Fruit fly (Drosophila melanogaster) whole organism, embryonic: ENCODE results near the gene PpD6.
A peak's percentile ranks its signal among the peaks of the same experiment; 100 is the strongest.

ENCODE experiments used
- Ada2b ChIP-seq: fragments of 200-800 bp; sonication (Bioruptor generic); IDR thresholded peaks from 2 replicates; pipeline ENCODE4 v1.3.6; 2022; ENCODE audit warnings: missing biosample characterization, missing genetic modification characterization
- Adf1 ChIP-seq: fragments of 200-800 bp; sonication (Bioruptor generic); IDR thresholded peaks from 2 replicates; pipeline ENCODE4 v1.3.6; 2022; ENCODE audit warnings: missing biosample characterization, missing genetic modification characterization
- Antp ChIP-seq: fragments of 200-800 bp; sonication (Bioruptor generic); optimal IDR thresholded peaks from 3 replicates; lab custom pipeline; 2016; ENCODE audit warnings: missing biosample characterization, missing genetic modification characterization
- B-H1 ChIP-seq: fragments of 200-800 bp; sonication (Bioruptor generic); IDR thresholded peaks from 3 replicates; pipeline ENCODE4 v1.3.6; 2022; ENCODE audit warnings: missing biosample characterization, missing genetic modification characterization
- CG10147 ChIP-seq: fragments of 200-800 bp; sonication (Bioruptor generic); optimal IDR thresholded peaks from 2 replicates; lab custom pipeline; 2019; ENCODE audit warnings: missing biosample characterization, mild to moderate bottlenecking, missing genetic modification characterization, moderate library complexity
- CG10274 ChIP-seq: fragments of 200-800 bp; sonication (Bioruptor generic); optimal IDR thresholded peaks from 3 replicates; lab custom pipeline; 2017; ENCODE audit warnings: missing biosample characterization, mild to moderate bottlenecking, missing genetic modification characterization
- CG10565 ChIP-seq: fragments of 200-800 bp; sonication (Bioruptor generic); optimal IDR thresholded peaks from 3 replicates; lab custom pipeline; 2016; ENCODE audit warnings: missing biosample characterization, mild to moderate bottlenecking, missing genetic modification characterization
- CG11398 ChIP-seq: fragments of 200-800 bp; sonication (Bioruptor generic); optimal IDR thresholded peaks from 2 replicates; lab custom pipeline; 2016; ENCODE audit warnings: missing biosample characterization, missing genetic modification characterization
- CG11456 ChIP-seq: fragments of 200-800 bp; sonication (Bioruptor generic); IDR thresholded peaks from 3 replicates; pipeline ENCODE4 v1.3.6; 2022; ENCODE audit warnings: missing biosample characterization, missing genetic modification characterization
- CG11504 ChIP-seq: fragments of 200-800 bp; sonication (Bioruptor generic); optimal IDR thresholded peaks from 3 replicates; lab custom pipeline; 2019; ENCODE audit warnings: missing biosample characterization, mild to moderate bottlenecking, missing genetic modification characterization, moderate library complexity
- CG12071 ChIP-seq: fragments of 200-800 bp; sonication (Bioruptor generic); optimal IDR thresholded peaks from 3 replicates; lab custom pipeline; 2018; ENCODE audit warnings: missing biosample characterization, mild to moderate bottlenecking, missing genetic modification characterization
- CG13775 ChIP-seq: fragments of 200-800 bp; sonication (Bioruptor generic); optimal IDR thresholded peaks from 3 replicates; lab custom pipeline; 2017; ENCODE audit warnings: missing biosample characterization, mild to moderate bottlenecking, missing genetic modification characterization
- CG15479 ChIP-seq: fragments of 200-800 bp; sonication (Bioruptor generic); optimal IDR thresholded peaks from 3 replicates; lab custom pipeline; 2019; ENCODE audit warnings: missing biosample characterization, mild to moderate bottlenecking, missing genetic modification characterization, moderate library complexity
- CG15514 ChIP-seq: fragments of 200-800 bp; sonication (Bioruptor generic); optimal IDR thresholded peaks from 3 replicates; lab custom pipeline; 2017; ENCODE audit warnings: missing biosample characterization, missing genetic modification characterization, mild to moderate bottlenecking, moderate library complexity, missing genetic modification reagents
- CG1603 ChIP-seq: fragments of 200-800 bp; sonication (Bioruptor generic); optimal IDR thresholded peaks from 2 replicates; lab custom pipeline; 2019; ENCODE audit warnings: missing biosample characterization, mild to moderate bottlenecking, missing genetic modification characterization, moderate library complexity
- CG17186 ChIP-seq: fragments of 200-800 bp; sonication (Bioruptor generic); optimal IDR thresholded peaks from 3 replicates; lab custom pipeline; 2017; ENCODE audit warnings: missing biosample characterization, missing genetic modification reagents, missing genetic modification characterization
- CG2712 ChIP-seq: fragments of 200-800 bp; optimal IDR thresholded peaks from 3 replicates; lab custom pipeline; 2019; ENCODE audit warnings: missing biosample characterization, mild to moderate bottlenecking, missing genetic modification characterization, moderate library complexity
- CG30431 ChIP-seq: fragments of 200-800 bp; sonication (Bioruptor generic); optimal IDR thresholded peaks from 2 replicates; lab custom pipeline; 2017; ENCODE audit warnings: missing biosample characterization, missing genetic modification characterization
- CG31365 ChIP-seq: fragments of 200-800 bp; sonication (Bioruptor generic); optimal IDR thresholded peaks from 2 replicates; lab custom pipeline; 2018; ENCODE audit warnings: missing biosample characterization, mild to moderate bottlenecking, missing genetic modification characterization
- CG3281 ChIP-seq: fragments of 200-800 bp; sonication (Bioruptor generic); optimal IDR thresholded peaks from 3 replicates; lab custom pipeline; 2017; ENCODE audit warnings: missing biosample characterization, mild to moderate bottlenecking, missing genetic modification characterization
- CG6683 ChIP-seq: fragments of 200-800 bp; sonication (Bioruptor generic); optimal IDR thresholded peaks from 2 replicates; lab custom pipeline; 2017; ENCODE audit warnings: missing biosample characterization, mild to moderate bottlenecking, missing genetic modification characterization, missing genetic modification reagents
- D ChIP-seq, 2 experiments: fragments of 200-800 bp in 1 of 2; fragments of >200 bp in 1 of 2; sonication (Bioruptor generic) in 1 of 2; optimal IDR thresholded peaks; 2 replicates in 1 of 2; 3 replicates in 1 of 2; lab custom pipeline; 2017; ENCODE audit warnings: mild to moderate bottlenecking in 1 of 2, missing biosample characterization in 1 of 2, missing genetic modification characterization in 1 of 2, missing genetic modification reagents in 1 of 2
- Dek ChIP-seq: fragments of 200-800 bp; sonication (Bioruptor generic); optimal IDR thresholded peaks from 3 replicates; lab custom pipeline; 2019; ENCODE audit warnings: missing biosample characterization, mild to moderate bottlenecking, missing genetic modification characterization, moderate library complexity
- Doc3 ChIP-seq: fragments of 200-800 bp; sonication (Bioruptor generic); IDR thresholded peaks from 3 replicates; pipeline ENCODE4 v1.3.6; 2022; ENCODE audit warnings: missing biosample characterization, missing genetic modification characterization; ENCODE audit not compliant: partially characterized antibody
- E2f1 ChIP-seq: fragments of 200-800 bp; sonication (Bioruptor generic); IDR thresholded peaks from 2 replicates; pipeline ENCODE4 v1.3.6; 2022; ENCODE audit warnings: missing biosample characterization, missing genetic modification characterization
- Fer3 ChIP-seq: fragments of 200-800 bp; sonication (Bioruptor generic); optimal IDR thresholded peaks from 2 replicates; lab custom pipeline; 2018; ENCODE audit warnings: missing biosample characterization, mild to moderate bottlenecking, missing genetic modification characterization, moderate library complexity
- Kr ChIP-seq: fragments of 200-800 bp; sonication (Bioruptor generic); optimal IDR thresholded peaks from 2 replicates; lab custom pipeline; 2017; ENCODE audit warnings: missing biosample characterization, mild to moderate bottlenecking, missing genetic modification characterization
- Max ChIP-seq: fragments of 200-800 bp; sonication (Bioruptor generic); optimal IDR thresholded peaks from 2 replicates; lab custom pipeline; 2016; ENCODE audit warnings: missing biosample characterization, mild to moderate bottlenecking, missing genetic modification characterization
- Nf-YC ChIP-seq: fragments of 200-800 bp; optimal IDR thresholded peaks from 3 replicates; lab custom pipeline; 2019; ENCODE audit warnings: missing biosample characterization, mild to moderate bottlenecking, missing genetic modification characterization, moderate library complexity
- Side ChIP-seq: fragments of 200-800 bp; sonication (Bioruptor generic); optimal IDR thresholded peaks from 2 replicates; lab custom pipeline; 2016; ENCODE audit warnings: missing biosample characterization, missing genetic modification characterization
- Sry-β ChIP-seq: fragments of 200-800 bp; sonication (Bioruptor generic); optimal IDR thresholded peaks from 2 replicates; lab custom pipeline; 2018; ENCODE audit warnings: missing biosample characterization, mild to moderate bottlenecking, missing genetic modification characterization, moderate library complexity
- Ssrp ChIP-seq: fragments of 200-800 bp; sonication (Bioruptor generic); optimal IDR thresholded peaks from 2 replicates; lab custom pipeline; 2018; ENCODE audit warnings: missing biosample characterization, mild to moderate bottlenecking, missing genetic modification characterization, moderate library complexity
- Taf1 ChIP-seq: fragments of 200-800 bp; sonication (Bioruptor generic); IDR thresholded peaks from 2 replicates; pipeline ENCODE4 v1.3.6; 2022; ENCODE audit warnings: missing biosample characterization, missing genetic modification characterization
- Xbp1 ChIP-seq: fragments of 200-800 bp; sonication (Bioruptor generic); optimal IDR thresholded peaks from 3 replicates; lab custom pipeline; 2016; ENCODE audit warnings: missing biosample characterization, mild to moderate bottlenecking, missing genetic modification characterization
- YL-1 ChIP-seq: fragments of 200-800 bp; sonication (Bioruptor generic); optimal IDR thresholded peaks from 3 replicates; lab custom pipeline; 2017; ENCODE audit warnings: missing biosample characterization, mild to moderate bottlenecking, missing genetic modification characterization
- ara ChIP-seq: fragments of 200-800 bp; sonication (Bioruptor generic); IDR thresholded peaks from 2 replicates; pipeline ENCODE4 v1.3.6; 2022; ENCODE audit warnings: missing biosample characterization, missing genetic modification characterization
- btn ChIP-seq: fragments of 200-800 bp; sonication (Bioruptor generic); optimal IDR thresholded peaks from 2 replicates; lab custom pipeline; 2016; ENCODE audit warnings: missing biosample characterization, missing genetic modification characterization
- chinmo ChIP-seq: fragments of 200-800 bp; sonication (Bioruptor generic); IDR thresholded peaks from 4 replicates; pipeline ENCODE4 v1.3.6; 2022; ENCODE audit warnings: missing biosample characterization, missing genetic modification characterization; ENCODE audit not compliant: partially characterized antibody
- dmrt99B ChIP-seq: fragments of 200-800 bp; sonication (Bioruptor generic); optimal IDR thresholded peaks from 2 replicates; lab custom pipeline; 2018; ENCODE audit warnings: missing biosample characterization, mild to moderate bottlenecking, missing genetic modification characterization, moderate library complexity
- dpn ChIP-seq, 2 experiments: fragments of 200-800 bp; sonication (Bioruptor generic); optimal IDR thresholded peaks; 3 replicates each; lab custom pipeline; 2016; ENCODE audit warnings: missing biosample characterization in 2 of 2, missing genetic modification characterization in 2 of 2
- dysf ChIP-seq: fragments of 200-800 bp; sonication (Bioruptor generic); IDR thresholded peaks from 3 replicates; pipeline ENCODE4 v1.3.6; 2022; ENCODE audit warnings: missing biosample characterization, missing genetic modification characterization
- gfzf ChIP-seq: fragments of 200-800 bp; sonication (Bioruptor generic); optimal IDR thresholded peaks from 2 replicates; lab custom pipeline; 2016; ENCODE audit warnings: missing biosample characterization, mild to moderate bottlenecking, missing genetic modification characterization, moderate library complexity
- grau ChIP-seq: fragments of 200-800 bp; optimal IDR thresholded peaks from 3 replicates; lab custom pipeline; 2019; ENCODE audit warnings: missing biosample characterization, mild to moderate bottlenecking, missing genetic modification characterization, moderate library complexity
- jing ChIP-seq: fragments of 200-800 bp; sonication (Bioruptor generic); optimal IDR thresholded peaks from 2 replicates; lab custom pipeline; 2018; ENCODE audit warnings: missing biosample characterization, mild to moderate bottlenecking, missing genetic modification characterization
- ken ChIP-seq: fragments of 200-800 bp; sonication (Bioruptor generic); IDR thresholded peaks from 3 replicates; pipeline ENCODE4 v1.3.6; 2022; ENCODE audit warnings: missing biosample characterization, missing genetic modification characterization
- lab ChIP-seq: fragments of 200-800 bp; sonication (Bioruptor generic); optimal IDR thresholded peaks from 3 replicates; lab custom pipeline; 2017; ENCODE audit warnings: missing biosample characterization, missing genetic modification characterization, mild to moderate bottlenecking, moderate library complexity, missing genetic modification reagents
- nom ChIP-seq: fragments of 200-800 bp; sonication (Bioruptor generic); optimal IDR thresholded peaks from 2 replicates; lab custom pipeline; 2017; ENCODE audit warnings: missing biosample characterization, missing genetic modification characterization, mild to moderate bottlenecking, moderate library complexity, missing genetic modification reagents
- onecut ChIP-seq: fragments of 200-800 bp; sonication (Bioruptor generic); IDR thresholded peaks from 2 replicates; pipeline ENCODE4 v1.3.6; 2022; ENCODE audit warnings: missing biosample characterization, missing genetic modification characterization
- salm ChIP-seq: fragments of 200-800 bp; sonication (Bioruptor generic); optimal IDR thresholded peaks from 2 replicates; lab custom pipeline; 2018; ENCODE audit warnings: missing biosample characterization, mild to moderate bottlenecking, missing genetic modification characterization
- vvl ChIP-seq: fragments of 200-800 bp; sonication (Bioruptor generic); IDR thresholded peaks from 2 replicates; pipeline ENCODE4 v1.3.6; 2022; ENCODE audit warnings: missing biosample characterization, missing genetic modification characterization

Gene PpD6

dm6 chr2L:3121325-3121724, 11.9 kb downstream of the PpD6 start (continued):
- TF ChIP-seq Nf-YC (tag; lab: Kevin White, UChicago) (no peak), CG10147 (GFP tag; lab: Kevin White, UChicago) (no peak), CG2712 (no peak), dpn (GFP tag; optimal IDR thresholded peaks at IDR 0.05; lab: Kevin White, UChicago) (peak in 1 of 2 experiments; percentile 10), jing (GFP tag; lab: Kevin White, UChicago) (no peak), ken (GFP tag; lab: Robert Waterston, UW) (no peak), Xbp1 (no peak), Ssrp (tag; lab: Kevin White, UChicago) (no peak), CG15514 (GFP tag; lab: Kevin White, UChicago) (no peak), CG17186 (GFP tag; lab: Kevin White, UChicago) (no peak), dysf (peak; percentile 53; the same call in 1 of the 3 replicates), dmrt99B (tag; lab: Kevin White, UChicago) (no peak), onecut (GFP tag; lab: Robert Waterston, UW) (no peak), Sry-β (GFP tag; lab: Kevin White, UChicago) (no peak), CG11398 (GFP tag; lab: Kevin White, UChicago) (no peak), btn (GFP tag; lab: Kevin White, UChicago) (no peak), vvl (peak; percentile 45), CG6683 (GFP tag; lab: Kevin White, UChicago) (no peak), Fer3 (tag; lab: Kevin White, UChicago) (no peak), CG11504 (tag; lab: Kevin White, UChicago) (peak; percentile 12), Adf1 (GFP tag; lab: Robert Waterston, UW) (no peak), grau (no peak), D (optimal IDR thresholded peaks at IDR 0.05; lab: Kevin White, UChicago) (no peak), D (GFP tag; optimal IDR thresholded peaks at IDR 0.05; lab: Kevin White, UChicago) (no peak), Doc3 (GFP tag; lab: Robert Waterston, UW) (no peak), CG1603 (no peak), Side (no peak), Ada2b (0 out of 2 replicates have a peak, but pooled peaks have one; percentile 7), lab (no peak), gfzf (GFP tag; lab: Kevin White, UChicago) (no peak), CG30431 (no peak), B-H1 (GFP tag; lab: Robert Waterston, UW) (no peak), CG31365 (no peak), chinmo (GFP tag; lab: Robert Waterston, UW) (0 out of 4 replicates have a peak, but pooled peaks have one; percentile 14), YL-1 (no peak), Kr (GFP tag; lab: Kevin White, UChicago) (no peak), Dek (tag; lab: Kevin White, UChicago) (no peak), CG10274 (GFP tag; lab: Kevin White, UChicago) (no peak), ara (GFP tag; lab: Robert Waterston, UW) (no peak), nom (no peak), CG12071 (GFP tag; lab: Kevin White, UChicago) (no peak), Antp (GFP tag; lab: Kevin White, UChicago) (peak; percentile 20), E2f1 (GFP tag; lab: Robert Waterston, UW) (0 out of 2 replicates have a peak, but pooled peaks have one; percentile 19), salm (tag; lab: Kevin White, UChicago) (no peak), CG3281 (GFP tag; lab: Kevin White, UChicago) (no peak), CG15479 (no peak), CG11456 (GFP tag; lab: Robert Waterston, UW) (0 out of 3 replicates have a peak, but pooled peaks have one; percentile 40), Max (GFP tag; lab: Kevin White, UChicago) (no peak), CG10565 (GFP tag; lab: Kevin White, UChicago) (no peak), Taf1 (GFP tag; lab: Robert Waterston, UW) (no peak), CG13775 (GFP tag; lab: Kevin White, UChicago) (no peak)
